Fruit fly (Drosophila melanogaster): ENCODE measurements around the gene CG8001.

Gene CG8001

DNA sequence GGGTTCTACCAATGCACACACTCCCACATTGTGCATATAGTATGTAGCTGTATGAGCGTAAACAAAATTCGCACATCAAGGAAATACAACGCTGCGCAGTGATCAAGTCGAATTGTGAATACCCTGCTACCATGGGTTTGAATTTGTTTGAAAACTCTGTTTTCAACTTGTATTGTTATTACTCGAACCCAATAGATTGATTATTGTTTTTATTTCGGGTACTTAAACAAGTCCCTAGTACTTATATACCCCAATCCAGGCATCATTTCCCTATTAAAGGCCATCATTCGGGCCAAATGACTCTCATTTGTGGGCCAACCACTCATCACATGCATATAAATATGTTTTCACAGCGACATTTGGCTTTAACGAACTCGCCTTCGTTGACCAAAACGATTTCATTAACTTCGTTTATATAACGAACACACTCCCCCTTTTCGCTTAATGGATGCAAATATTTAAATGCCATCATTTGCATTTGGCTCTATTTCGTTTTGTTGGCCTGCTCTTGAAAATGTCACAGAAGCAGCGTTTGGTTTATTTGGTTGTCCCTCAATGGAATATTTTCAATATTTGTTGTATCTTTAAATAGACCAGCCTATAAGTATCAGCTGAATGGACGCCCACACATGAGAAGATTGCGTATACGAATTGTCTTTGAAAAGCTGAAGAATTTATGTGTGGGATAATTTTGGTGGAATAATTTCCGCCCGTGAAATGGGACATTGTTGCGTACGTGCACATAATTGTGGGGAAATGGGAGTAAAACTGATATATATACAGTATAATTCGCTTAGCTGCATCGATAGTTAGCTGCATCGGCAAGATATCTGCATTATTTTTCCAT lies 15.6 kb upstream of the CG8001 start (continued):
- TF ChIP-seq amos (GFP tag; IDR thresholded peaks at IDR 0.05; ENCODE audit: partially characterized antibody) = no peak
- TF ChIP-seq mld (GFP tag; IDR thresholded peaks at IDR 0.05; ENCODE audit: partially characterized antibody) = no peak
- TF ChIP-seq CG12659 (GFP tag; optimal IDR thresholded peaks at IDR 0.05) = peak; percentile 69
- TF ChIP-seq hkb (optimal IDR thresholded peaks at IDR 0.05) = no peak
- TF ChIP-seq hkb (GFP tag; IDR thresholded peaks at IDR 0.05) = peak; percentile 52
- no peak for TF ChIP-seq twi (tag; optimal IDR thresholded peaks at IDR 0.05)
- peak; percentile 2 for TF ChIP-seq CG8388 (GFP tag; optimal IDR thresholded peaks at IDR 0.05)
- TF ChIP-seq slou (GFP tag; optimal IDR thresholded peaks at IDR 0.05) = no peak
- no peak for TF ChIP-seq CG10431 (GFP tag; optimal IDR thresholded peaks at IDR 0.05)
- TF ChIP-seq CG2889 (GFP tag; IDR thresholded peaks at IDR 0.05) = peak; percentile 67; the same call in 2 of the 3 replicates
- 0 out of 2 replicates have a peak, but pooled peaks have one; percentile 11 for TF ChIP-seq ranshi (GFP tag; IDR thresholded peaks at IDR 0.05)
- no peak for TF ChIP-seq CG15011 (GFP tag; optimal IDR thresholded peaks at IDR 0.05)
- TF ChIP-seq yki (optimal IDR thresholded peaks at IDR 0.05) = no peak
- no peak for TF ChIP-seq Dip2 (GFP tag; IDR thresholded peaks at IDR 0.05)
- TF ChIP-seq cwo (GFP tag; optimal IDR thresholded peaks at IDR 0.05) = no peak
- TF ChIP-seq trh (GFP tag; optimal IDR thresholded peaks at IDR 0.05) = peak; percentile 57
- peak; percentile 57 for TF ChIP-seq Antp (GFP tag; optimal IDR thresholded peaks at IDR 0.05)
- peak; percentile 42 for TF ChIP-seq Mad (GFP tag; optimal IDR thresholded peaks at IDR 0.05)
- TF ChIP-seq Elba2 (GFP tag; optimal IDR thresholded peaks at IDR 0.05) = no peak
- peak; percentile 21 for TF ChIP-seq NK7.1 (GFP tag; optimal IDR thresholded peaks at IDR 0.05)
- peak; percentile 64 for TF ChIP-seq unpg (GFP tag; optimal IDR thresholded peaks at IDR 0.05)
- TF ChIP-seq Dfd (GFP tag; optimal IDR thresholded peaks at IDR 0.05) = no peak
- peak; percentile 1 for TF ChIP-seq en (GFP tag; optimal IDR thresholded peaks at IDR 0.05)
- peak; percentile 68 for TF ChIP-seq NfI (GFP tag; optimal IDR thresholded peaks at IDR 0.05)
- no peak for TF ChIP-seq gfzf (GFP tag; optimal IDR thresholded peaks at IDR 0.05)
- peak; percentile 81 for TF ChIP-seq so (GFP tag; IDR thresholded peaks at IDR 0.05)
- peak; percentile 86 for TF ChIP-seq row (GFP tag; IDR thresholded peaks at IDR 0.05)
- peak; percentile 26 for TF ChIP-seq ab (GFP tag; optimal IDR thresholded peaks at IDR 0.05)
- TF ChIP-seq gem (tag; optimal IDR thresholded peaks at IDR 0.05) = peak; percentile 76
- TF ChIP-seq Nf-YA (GFP tag; IDR thresholded peaks at IDR 0.05) = no peak
- TF ChIP-seq tio (GFP tag; optimal IDR thresholded peaks at IDR 0.05) = no peak
- no peak for TF ChIP-seq CG18599 (GFP tag; optimal IDR thresholded peaks at IDR 0.05)
- peak; percentile 92 for TF ChIP-seq sr (GFP tag; IDR thresholded peaks at IDR 0.05)
- no peak for TF ChIP-seq Dll (GFP tag; IDR thresholded peaks at IDR 0.05; ENCODE audit: partially characterized antibody)
- TF ChIP-seq CG7963 (GFP tag; IDR thresholded peaks at IDR 0.05; ENCODE audit: partially characterized antibody) = no peak
- TF ChIP-seq ro (GFP tag; IDR thresholded peaks at IDR 0.05) = 0 out of 2 replicates have a peak, but pooled peaks have one; percentile 13
- no peak for TF ChIP-seq GATAe (GFP tag; conservative IDR thresholded peaks at IDR 0.05)
- TF ChIP-seq CG4854 (GFP tag; optimal IDR thresholded peaks at IDR 0.05) = no peak
- peak; percentile 63 for TF ChIP-seq ems (GFP tag; optimal IDR thresholded peaks at IDR 0.05)
- TF ChIP-seq jumu (GFP tag; optimal IDR thresholded peaks at IDR 0.05) = peak; percentile 11
- peak; percentile 66; the same call in 2 of the 3 replicates for TF ChIP-seq CG7357 (GFP tag; IDR thresholded peaks at IDR 0.05)
- peak; percentile 66 for TF ChIP-seq Fer3 (tag; optimal IDR thresholded peaks at IDR 0.05)
- TF ChIP-seq Atf-2 (GFP tag; optimal IDR thresholded peaks at IDR 0.05) = peak; percentile 40
- TF ChIP-seq CG6791 (GFP tag; IDR thresholded peaks at IDR 0.05; ENCODE audit: partially characterized antibody) = no peak
- TF ChIP-seq CG34376 (GFP tag; optimal IDR thresholded peaks at IDR 0.05) = no peak
- TF ChIP-seq crol (GFP tag; IDR thresholded peaks at IDR 0.05) = no peak
- TF ChIP-seq CG10209 (GFP tag; optimal IDR thresholded peaks at IDR 0.05) = peak; percentile 62
- TF ChIP-seq CG17829 (tag; optimal IDR thresholded peaks at IDR 0.05) = peak; percentile 18
- TF ChIP-seq CG7271 (tag; optimal IDR thresholded peaks at IDR 0.05) = no peak
